ENCODE assay signal across 1 fruit fly cellular context in the genomic region with DNA sequence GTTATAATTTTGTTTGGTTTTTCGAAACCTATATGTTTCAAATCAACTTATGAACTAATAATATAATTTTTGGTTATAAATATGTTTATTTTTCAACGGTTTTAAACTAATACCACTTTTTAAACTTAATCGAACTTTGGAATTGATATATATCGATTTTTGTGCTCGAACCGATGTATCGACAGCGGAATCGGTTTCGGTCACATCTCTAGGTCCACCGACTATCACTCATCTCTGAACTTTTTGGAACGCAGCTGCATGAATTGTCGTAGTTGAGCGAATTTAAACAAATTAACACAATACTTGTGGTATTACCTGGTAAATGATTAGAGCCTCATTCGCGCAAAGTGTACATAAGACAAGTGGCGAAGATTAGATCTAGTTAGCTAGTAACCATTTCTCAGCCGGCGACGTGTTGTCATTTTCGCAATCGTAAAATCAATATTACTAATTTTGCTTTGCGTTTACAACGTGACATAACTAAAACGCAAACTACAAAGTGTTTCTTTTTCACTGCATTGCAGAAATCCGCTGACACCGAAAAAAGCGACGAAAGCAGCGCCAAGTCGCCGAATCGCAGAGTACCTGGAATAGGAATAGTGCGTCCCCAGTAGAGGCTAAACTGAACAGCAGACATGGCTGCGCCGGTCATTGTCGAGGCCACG.
TF ChIP-seq lines count a peak whose summit lies in the region.

A gene (plus strand): TSS at position 219 of the 665 bp plus-strand sequence.

TF ChIP-seq in whole organism, embryonic, 481 proteins besides CTCF, POLR2A, EP300 and RAD21 (continued from another document):
- TF ChIP-seq CG17359 (tag; optimal IDR thresholded peaks at IDR 0.05; lab: Kevin White, UChicago): no peak
- TF ChIP-seq ab (GFP tag; optimal IDR thresholded peaks at IDR 0.05; lab: Kevin White, UChicago): no peak
- TF ChIP-seq ssp (GFP tag; IDR thresholded peaks at IDR 0.05; lab: Robert Waterston, UW): no peak
- peak; percentile 19 for TF ChIP-seq CG14710 (tag; optimal IDR thresholded peaks at IDR 0.05; lab: Kevin White, UChicago)
- no peak for TF ChIP-seq Bdp1 (GFP tag; optimal IDR thresholded peaks at IDR 0.05; lab: Kevin White, UChicago)
- no peak for TF ChIP-seq odd (GFP tag; optimal IDR thresholded peaks at IDR 0.05; lab: Kevin White, UChicago)
- TF ChIP-seq gem (tag; optimal IDR thresholded peaks at IDR 0.05; lab: Kevin White, UChicago): no peak
- peak; percentile 11 for TF ChIP-seq grau (tag; optimal IDR thresholded peaks at IDR 0.05; lab: Kevin White, UChicago)
- TF ChIP-seq mld (GFP tag; IDR thresholded peaks at IDR 0.05; lab: Robert Waterston, UW; ENCODE audit: partially characterized antibody): peak; percentile 90
- TF ChIP-seq NC2α (GFP tag; optimal IDR thresholded peaks at IDR 0.05; lab: Kevin White, UChicago): no peak
- TF ChIP-seq sna (GFP tag; IDR thresholded peaks at IDR 0.05; lab: Robert Waterston, UW; ENCODE audit: partially characterized antibody): peak; percentile 94
- peak; percentile 39 for TF ChIP-seq ftz-f1 (GFP tag; optimal IDR thresholded peaks at IDR 0.05; lab: Kevin White, UChicago)
- TF ChIP-seq CG12659 (GFP tag; optimal IDR thresholded peaks at IDR 0.05; lab: Kevin White, UChicago): peak; percentile 39
- no peak for TF ChIP-seq hth (optimal IDR thresholded peaks at IDR 0.05; lab: Kevin White, UChicago)
- TF ChIP-seq p53 (GFP tag; optimal IDR thresholded peaks at IDR 0.05; lab: Kevin White, UChicago): no peak
- TF ChIP-seq CG32772 (GFP tag; IDR thresholded peaks at IDR 0.05; lab: Robert Waterston, UW): no peak
- TF ChIP-seq run (tag; optimal IDR thresholded peaks at IDR 0.05; lab: Kevin White, UChicago): no peak
- peak; percentile 14 for TF ChIP-seq Lhr (GFP tag; optimal IDR thresholded peaks at IDR 0.05; lab: Kevin White, UChicago)
- no peak for TF ChIP-seq Sox100B (GFP tag; optimal IDR thresholded peaks at IDR 0.05; lab: Kevin White, UChicago)
- TF ChIP-seq tup (GFP tag; optimal IDR thresholded peaks at IDR 0.05; lab: Kevin White, UChicago): no peak
- TF ChIP-seq CG17829 (tag; optimal IDR thresholded peaks at IDR 0.05; lab: Kevin White, UChicago): peak; percentile 14
- TF ChIP-seq ranshi (GFP tag; IDR thresholded peaks at IDR 0.05; lab: Robert Waterston, UW): no peak
- peak; percentile 1 for TF ChIP-seq CG7271 (tag; optimal IDR thresholded peaks at IDR 0.05; lab: Kevin White, UChicago)
- TF ChIP-seq wor (GFP tag; IDR thresholded peaks at IDR 0.05; lab: Robert Waterston, UW): no peak
- peak; percentile 36 for TF ChIP-seq HmgZ (tag; optimal IDR thresholded peaks at IDR 0.05; lab: Kevin White, UChicago)
- no peak for TF ChIP-seq CG8359 (GFP tag; optimal IDR thresholded peaks at IDR 0.05; lab: Kevin White, UChicago; ENCODE audit: borderline replicate concordance)
- no peak for TF ChIP-seq BtbVII (GFP tag; optimal IDR thresholded peaks at IDR 0.05; lab: Kevin White, UChicago)
- TF ChIP-seq CG2116 (GFP tag; optimal IDR thresholded peaks at IDR 0.05; lab: Kevin White, UChicago): peak; percentile 65
TF ChIP-seq in whole organism, embryonic: peak in this region for 78.
